Fruit fly (Drosophila melanogaster) whole organism, embryonic: ENCODE measurements around the gene feo.

ENCODE experiments used
- Abd-B ChIP-seq: fragments of 200-800 bp; sonication (Bioruptor generic); optimal IDR thresholded peaks from 2 replicates; lab custom pipeline; 2018; ENCODE audit warnings: missing biosample characterization, mild to moderate bottlenecking, missing genetic modification characterization, moderate library complexity
- Adf1 ChIP-seq: fragments of 200-800 bp; sonication (Bioruptor generic); IDR thresholded peaks from 2 replicates; pipeline ENCODE4 v1.3.6; 2022; ENCODE audit warnings: missing biosample characterization, missing genetic modification characterization
- Atf3 ChIP-seq: fragments of 200-800 bp; sonication (Bioruptor generic); optimal IDR thresholded peaks from 3 replicates; lab custom pipeline; 2016; ENCODE audit warnings: missing biosample characterization, missing genetic modification characterization
- BtbVII ChIP-seq: fragments of 200-800 bp; sonication (Bioruptor generic); optimal IDR thresholded peaks from 3 replicates; lab custom pipeline; 2017; ENCODE audit warnings: missing biosample characterization, mild to moderate bottlenecking, missing genetic modification characterization
- CG1024 ChIP-seq: fragments of 200-800 bp; sonication (Bioruptor generic); IDR thresholded peaks from 2 replicates; pipeline ENCODE4 v1.3.6; 2022; ENCODE audit warnings: missing biosample characterization, missing genetic modification characterization
- CG12071 ChIP-seq: fragments of 200-800 bp; sonication (Bioruptor generic); optimal IDR thresholded peaks from 3 replicates; lab custom pipeline; 2018; ENCODE audit warnings: missing biosample characterization, mild to moderate bottlenecking, missing genetic modification characterization
- CG13894 ChIP-seq: fragments of 200-800 bp; sonication (Bioruptor generic); optimal IDR thresholded peaks from 3 replicates; lab custom pipeline; 2018; ENCODE audit warnings: missing biosample characterization, mild to moderate bottlenecking, missing genetic modification characterization, moderate library complexity
- CG17361 ChIP-seq: fragments of 200-800 bp; sonication (Bioruptor generic); IDR thresholded peaks from 3 replicates; pipeline ENCODE4 v1.3.6; 2022; ENCODE audit warnings: missing biosample characterization, missing genetic modification characterization
- CG17912 ChIP-seq: fragments of 200-800 bp; sonication (Bioruptor generic); optimal IDR thresholded peaks from 2 replicates; lab custom pipeline; 2018; ENCODE audit warnings: missing biosample characterization, mild to moderate bottlenecking, missing genetic modification characterization
- CG1832 ChIP-seq: fragments of 200-800 bp; sonication (Bioruptor generic); optimal IDR thresholded peaks from 2 replicates; lab custom pipeline; 2017; ENCODE audit warnings: missing biosample characterization, mild to moderate bottlenecking, missing genetic modification characterization, inconsistent platforms
- CG32767 ChIP-seq: fragments of 200-800 bp; sonication (Bioruptor generic); IDR thresholded peaks from 2 replicates; pipeline ENCODE4 v1.3.6; 2022; ENCODE audit warnings: missing biosample characterization, missing genetic modification characterization
- CG34224 ChIP-seq: fragments of 200-800 bp; sonication (Bioruptor generic); IDR thresholded peaks from 3 replicates; pipeline ENCODE4 v1.3.6; 2022; ENCODE audit warnings: missing biosample characterization, missing genetic modification characterization; ENCODE audit not compliant: partially characterized antibody
- CG4328 ChIP-seq: fragments of 200-800 bp; sonication (Bioruptor generic); optimal IDR thresholded peaks from 3 replicates; lab custom pipeline; 2017; ENCODE audit warnings: missing biosample characterization, missing genetic modification reagents, missing genetic modification characterization
- CG4707 ChIP-seq: fragments of 200-800 bp; sonication (Bioruptor generic); optimal IDR thresholded peaks from 2 replicates; lab custom pipeline; 2018; ENCODE audit warnings: missing biosample characterization, mild to moderate bottlenecking, missing genetic modification characterization, moderate library complexity
- CG6791 ChIP-seq: fragments of 200-800 bp; sonication (Bioruptor generic); IDR thresholded peaks from 3 replicates; pipeline ENCODE4 v1.3.6; 2022; ENCODE audit warnings: missing biosample characterization, missing genetic modification characterization; ENCODE audit not compliant: partially characterized antibody
- CG7987 ChIP-seq: fragments of 200-800 bp; sonication (Bioruptor generic); optimal IDR thresholded peaks from 2 replicates; lab custom pipeline; 2018; ENCODE audit warnings: missing biosample characterization, mild to moderate bottlenecking, missing genetic modification characterization, moderate library complexity
- Chrac-16 ChIP-seq: fragments of 200-800 bp; sonication (Bioruptor generic); optimal IDR thresholded peaks from 3 replicates; lab custom pipeline; 2016; ENCODE audit warnings: missing biosample characterization, missing genetic modification characterization
- Med ChIP-seq: fragments of 200-800 bp; sonication (Bioruptor generic); peaks from one replicate; lab custom pipeline; 2016; ENCODE audit warnings: missing biosample characterization, missing genetic modification characterization, mild to moderate bottlenecking, inconsistent platforms, moderate library complexity
- NC2α ChIP-seq: fragments of 200-800 bp; sonication (Bioruptor generic); optimal IDR thresholded peaks from 2 replicates; lab custom pipeline; 2016; ENCODE audit warnings: missing biosample characterization, missing genetic modification characterization
- NFAT ChIP-seq: fragments of 200-800 bp; sonication (Bioruptor generic); IDR thresholded peaks from 2 replicates; pipeline ENCODE4 v1.3.6; 2022; ENCODE audit warnings: missing biosample characterization, missing genetic modification characterization
- NK7.1 ChIP-seq: fragments of 200-800 bp; sonication (Bioruptor generic); optimal IDR thresholded peaks from 3 replicates; lab custom pipeline; 2016; ENCODE audit warnings: missing biosample characterization, missing genetic modification characterization
- Ssrp ChIP-seq: fragments of 200-800 bp; sonication (Bioruptor generic); optimal IDR thresholded peaks from 2 replicates; lab custom pipeline; 2018; ENCODE audit warnings: missing biosample characterization, mild to moderate bottlenecking, missing genetic modification characterization, moderate library complexity
- Trl ChIP-seq, 3 experiments: fragments of >200 bp in 2 of 3; fragments of 200-800 bp in 1 of 3; sonication (Bioruptor generic) in 1 of 3; optimal IDR thresholded peaks; 2 replicates in 1 of 3; 3 replicates in 2 of 3; lab custom pipeline; 2016 to 2017; ENCODE audit warnings: missing biosample characterization in 1 of 3, missing genetic modification characterization in 1 of 3
- aop ChIP-seq: fragments of 200-800 bp; sonication (Bioruptor generic); IDR thresholded peaks from 2 replicates; pipeline ENCODE4 v1.3.6; 2022; ENCODE audit warnings: missing biosample characterization, missing genetic modification characterization
- bbx ChIP-seq: fragments of 200-800 bp; sonication (Bioruptor generic); IDR thresholded peaks from 2 replicates; pipeline ENCODE4 v1.3.6; 2022; ENCODE audit warnings: missing biosample characterization, missing genetic modification characterization; ENCODE audit not compliant: partially characterized antibody
- bcd ChIP-seq: fragments of 200-800 bp; sonication (Bioruptor generic); optimal IDR thresholded peaks from 2 replicates; lab custom pipeline; 2017; ENCODE audit warnings: missing biosample characterization, mild to moderate bottlenecking, missing genetic modification characterization
- cg ChIP-seq: fragments of 200-800 bp; sonication (Bioruptor generic); optimal IDR thresholded peaks from 3 replicates; lab custom pipeline; 2019; ENCODE audit warnings: missing biosample characterization, mild to moderate bottlenecking, missing genetic modification characterization, moderate library complexity
- chinmo ChIP-seq: fragments of 200-800 bp; sonication (Bioruptor generic); IDR thresholded peaks from 4 replicates; pipeline ENCODE4 v1.3.6; 2022; ENCODE audit warnings: missing biosample characterization, missing genetic modification characterization; ENCODE audit not compliant: partially characterized antibody
- chm ChIP-seq: fragments of 200-800 bp; sonication (Bioruptor generic); IDR thresholded peaks from 2 replicates; pipeline ENCODE4 v1.3.6; 2022; ENCODE audit warnings: missing biosample characterization, missing genetic modification characterization
- crol ChIP-seq: fragments of 200-800 bp; sonication (Bioruptor generic); IDR thresholded peaks from 2 replicates; pipeline ENCODE4 v1.3.6; 2022; ENCODE audit warnings: missing biosample characterization, missing genetic modification characterization
- dysf ChIP-seq: fragments of 200-800 bp; sonication (Bioruptor generic); IDR thresholded peaks from 3 replicates; pipeline ENCODE4 v1.3.6; 2022; ENCODE audit warnings: missing biosample characterization, missing genetic modification characterization
- exex ChIP-seq: fragments of 200-800 bp; sonication (Bioruptor generic); optimal IDR thresholded peaks from 4 replicates; lab custom pipeline; 2018; ENCODE audit warnings: missing biosample characterization, mild to moderate bottlenecking, missing genetic modification characterization, moderate library complexity
- fd3F ChIP-seq: fragments of 200-800 bp; sonication (Bioruptor generic); optimal IDR thresholded peaks from 2 replicates; lab custom pipeline; 2018; ENCODE audit warnings: missing biosample characterization, mild to moderate bottlenecking, missing genetic modification characterization, moderate library complexity
- lola ChIP-seq, 3 experiments: fragments of >200 bp in 2 of 3; fragments of 200-800 bp in 1 of 3; sonication (Bioruptor generic) in 1 of 3; optimal IDR thresholded peaks; 2 replicates each; lab custom pipeline; 2017 to 2019; ENCODE audit warnings: missing biosample characterization in 3 of 3, missing genetic modification characterization in 3 of 3, mild to moderate bottlenecking in 1 of 3, moderate library complexity in 1 of 3
- pros ChIP-seq: fragments of 200-800 bp; sonication (Bioruptor generic); optimal IDR thresholded peaks from 3 replicates; lab custom pipeline; 2019; ENCODE audit warnings: missing biosample characterization, mild to moderate bottlenecking, missing genetic modification characterization, moderate library complexity
- psq ChIP-seq: fragments of 200-800 bp; sonication (Bioruptor generic); optimal IDR thresholded peaks from 2 replicates; lab custom pipeline; 2017; ENCODE audit warnings: missing biosample characterization, missing genetic modification characterization
- salm ChIP-seq: fragments of 200-800 bp; sonication (Bioruptor generic); optimal IDR thresholded peaks from 2 replicates; lab custom pipeline; 2018; ENCODE audit warnings: missing biosample characterization, mild to moderate bottlenecking, missing genetic modification characterization
- sob ChIP-seq: fragments of 200-800 bp; sonication (Bioruptor generic); IDR thresholded peaks from 2 replicates; pipeline ENCODE4 v1.3.6; 2022; ENCODE audit warnings: missing biosample characterization, missing genetic modification characterization
- tgo ChIP-seq: fragments of 200-800 bp; sonication (Bioruptor generic); IDR thresholded peaks from 3 replicates; pipeline ENCODE4 v1.3.6; 2022; ENCODE audit warnings: missing biosample characterization, missing genetic modification characterization
- yki ChIP-seq: fragments of >200 bp; optimal IDR thresholded peaks from 3 replicates; lab custom pipeline; 2018
- z ChIP-seq: fragments of 200-800 bp; sonication (Bioruptor generic); IDR thresholded peaks from 3 replicates; pipeline ENCODE4 v1.3.6; 2022; ENCODE audit warnings: missing biosample characterization, missing genetic modification characterization

Gene feo

DNA sequence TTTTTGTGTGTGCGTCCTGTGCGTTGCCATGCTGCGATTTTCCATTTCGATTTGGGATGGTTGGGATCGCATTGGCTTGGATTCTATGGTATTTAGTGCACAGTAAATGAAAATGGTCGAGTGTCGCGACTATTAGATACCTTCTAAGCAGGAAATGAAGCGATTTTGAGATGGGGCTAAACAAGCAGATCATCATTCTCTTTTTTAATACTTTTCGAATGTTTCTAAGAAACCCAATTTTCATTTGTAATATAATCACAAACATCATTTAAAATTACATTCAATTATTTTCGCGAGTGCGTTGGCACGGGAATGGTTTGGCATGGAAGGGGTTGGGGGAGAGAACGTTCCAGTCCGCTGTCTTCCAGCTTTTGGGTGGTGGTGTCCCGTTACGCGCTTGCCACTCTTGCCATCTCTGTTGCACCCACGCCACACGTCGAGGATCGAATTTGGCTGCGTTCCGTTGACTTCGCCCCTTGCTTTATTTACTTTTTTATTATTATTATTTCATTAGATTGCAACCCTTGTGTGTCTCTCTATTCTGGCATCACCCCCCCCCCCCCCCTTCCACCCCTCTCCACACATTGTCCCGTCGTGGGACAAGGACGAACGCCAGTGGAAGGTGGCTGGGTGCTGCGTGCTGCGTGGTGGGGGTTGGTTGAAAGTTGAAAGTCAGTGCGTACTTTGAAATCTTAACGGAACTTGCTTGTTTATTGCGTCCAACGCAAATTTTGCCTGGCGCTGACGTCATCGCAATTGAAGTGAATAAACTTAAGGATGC lies 29.1 kb downstream of the feo start (continued):
- TF ChIP-seq CG4707 (GFP tag; lab: Kevin White, UChicago) (no peak), salm (tag; lab: Kevin White, UChicago) (no peak), tgo (GFP tag; lab: Robert Waterston, UW) (peak; percentile 19; the same call in 1 of the 3 replicates), Med (peak; percentile 78), sob (GFP tag; lab: Robert Waterston, UW) (no peak), Ssrp (tag; lab: Kevin White, UChicago) (peak; percentile 43), NK7.1 (GFP tag; lab: Kevin White, UChicago) (no peak), BtbVII (GFP tag; lab: Kevin White, UChicago) (no peak), bcd (GFP tag; lab: Kevin White, UChicago) (peak; percentile 12), CG1024 (GFP tag; lab: Robert Waterston, UW) (no peak), dysf (GFP tag; lab: Robert Waterston, UW) (no peak), lola (GFP tag; optimal IDR thresholded peaks at IDR 0.05; lab: Kevin White, UChicago) (peak in 1 of 3 experiments; percentile 69), CG4328 (GFP tag; lab: Kevin White, UChicago) (no peak), CG7987 (GFP tag; lab: Kevin White, UChicago) (no peak), chm (GFP tag; lab: Robert Waterston, UW) (peak; percentile 48; the same call in 1 of the 2 replicates), Abd-B (peak; percentile 46), Atf3 (GFP tag; lab: Kevin White, UChicago) (no peak), Chrac-16 (GFP tag; lab: Kevin White, UChicago) (peak; percentile 45), CG32767 (GFP tag; lab: Robert Waterston, UW) (no peak)

DNA sequence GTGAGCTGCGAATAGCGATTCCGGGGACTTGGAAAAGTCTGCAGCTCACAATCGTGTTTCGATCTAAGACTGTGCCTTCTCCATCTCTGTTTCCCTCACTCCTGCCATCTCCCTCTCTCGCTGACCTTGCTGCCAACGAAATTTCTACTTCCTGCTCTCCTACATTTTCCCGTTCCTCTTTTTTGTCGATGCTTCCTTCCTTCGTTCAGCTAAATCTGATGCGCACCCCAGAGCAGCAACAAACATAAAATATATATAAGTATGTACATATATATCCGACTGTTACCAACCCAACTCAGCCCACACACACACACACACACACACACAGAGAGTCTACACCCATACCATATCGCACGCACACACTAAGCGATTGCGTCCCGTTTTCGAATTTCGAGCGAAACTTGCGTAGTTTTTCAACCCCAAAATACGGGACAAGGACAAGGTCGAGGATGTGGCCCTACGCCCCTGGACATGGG lies 30.4 kb downstream of the feo start, which contains the start of gene Imp:
Gene Imp (minus strand): TSS at position 51 of the 476 bp plus-strand sequence.
- TF ChIP-seq CG1832 (GFP tag; lab: Kevin White, UChicago) (peak; percentile 48), CG6791 (GFP tag; lab: Robert Waterston, UW) (no peak), CG17361 (GFP tag; lab: Robert Waterston, UW) (no peak), fd3F (GFP tag; lab: Kevin White, UChicago) (no peak), Adf1 (GFP tag; lab: Robert Waterston, UW) (peak; percentile 10; the same call in 1 of the 2 replicates), cg (GFP tag; lab: Kevin White, UChicago) (peak; percentile 69), CG13894 (peak; percentile 90), exex (tag; lab: Kevin White, UChicago) (no peak), pros (GFP tag; lab: Kevin White, UChicago) (peak; percentile 74), NFAT (no peak)
- TF ChIP-seq, all 482 proteins: peak for 5

DNA sequence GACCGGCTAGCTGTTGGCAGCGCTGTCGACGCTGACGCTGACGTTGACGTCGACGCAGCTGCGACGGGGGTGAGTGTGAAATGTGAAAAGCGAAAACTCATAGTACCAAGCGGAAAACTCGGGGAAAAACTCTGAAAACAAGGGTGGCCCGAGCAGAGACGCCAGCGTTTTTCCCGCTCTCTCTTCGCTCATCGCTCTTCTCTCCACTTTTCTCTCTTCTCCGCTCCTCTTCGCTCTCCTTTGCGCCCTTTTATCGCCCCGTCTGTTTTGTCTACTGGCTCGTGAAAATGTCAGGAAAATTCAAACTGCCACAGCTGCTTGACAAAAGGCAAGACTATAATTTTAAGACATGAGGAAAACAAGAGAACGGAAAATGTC lies 31.2 kb downstream of the feo start:
- TF ChIP-seq pros (GFP tag; lab: Kevin White, UChicago) (peak; percentile 90), z (peak; percentile 84), CG17912 (GFP tag; lab: Kevin White, UChicago) (no peak), CG12071 (GFP tag; lab: Kevin White, UChicago) (no peak), aop (GFP tag; lab: Robert Waterston, UW) (no peak), crol (GFP tag; lab: Robert Waterston, UW) (peak; percentile 53), psq (peak; percentile 86), chinmo (GFP tag; lab: Robert Waterston, UW) (0 out of 4 replicates have a peak, but pooled peaks have one; percentile 11), NC2α (GFP tag; lab: Kevin White, UChicago) (no peak), Trl (optimal IDR thresholded peaks at IDR 0.05; lab: Kevin White, UChicago) (peak; percentile 63 to 92), Trl (GFP tag; optimal IDR thresholded peaks at IDR 0.05; lab: Kevin White, UChicago) (no peak), bbx (peak; percentile 26; the same call in 1 of the 2 replicates), Adf1 (GFP tag; lab: Robert Waterston, UW) (peak; percentile 92), yki (lab: Kevin White, UChicago) (peak; percentile 70), CG34224 (no peak)
